Worm (Caenorhabditis elegans) whole organism, L4 larva: ENCODE measurements around the gene cfap-20.

Experiments used
- ama-1 ChIP-seq: fragments of 150-350 bp; optimal IDR thresholded peaks from 2 replicates; lab custom pipeline; 2014; ENCODE audit warnings: inconsistent platforms, mixed read lengths
- ceh-82 ChIP-seq: sonication (generic microtip); optimal IDR thresholded peaks from 2 replicates; lab custom pipeline; 2017; ENCODE audit warnings: missing biosample characterization, missing genetic modification characterization
- ctbp-1 ChIP-seq: fragments of 200-800 bp; sonication (Bioruptor generic); IDR thresholded peaks from 2 replicates; pipeline ENCODE4 v1.3.6; 2022; ENCODE audit warnings: missing genetic modification reagents, missing genetic modification characterization, missing compliant biosample characterization
- jun-1 ChIP-seq: fragments of 150-350 bp; optimal IDR thresholded peaks from 2 replicates; lab custom pipeline; 2014; ENCODE audit warnings: missing biosample characterization, missing genetic modification reagents, missing genetic modification characterization
- nhr-76 ChIP-seq: fragments of 150-350 bp; optimal IDR thresholded peaks from 2 replicates; lab custom pipeline; 2014; ENCODE audit warnings: missing biosample characterization, missing genetic modification characterization

- TF ChIP-seq jun-1 (tag; lab: Kevin White, UChicago) (no peak), ceh-82 (tag; lab: Kevin White, UChicago) (no peak), ctbp-1 (GFP tag; lab: Robert Waterston, UW) (no peak), nhr-76 (tag; lab: Kevin White, UChicago) (no peak), ama-1 (lab: Kevin White, UChicago) (no peak)
These were observed 35.0 kb downstream of the cfap-20 start, which contains the start of gene M01F1.8 for ce11 chrIII:3502215-3502838.
